Worm (Caenorhabditis elegans) whole organism, L4/young adult: ENCODE data around the gene srx-48.

ENCODE experiments used
- W03F9.2 ChIP-seq: fragments of 150-350 bp; optimal IDR thresholded peaks from 2 replicates; lab custom pipeline; 2014; ENCODE audit warnings: missing biosample characterization, missing genetic modification characterization
- dao-5 ChIP-seq: sonication (generic microtip); optimal IDR thresholded peaks from 2 replicates; lab custom pipeline; 2016; ENCODE audit warnings: missing genotype, missing genetic modification characterization, moderate library complexity, missing compliant biosample characterization
- him-1 ChIP-seq: sonication (generic microtip); optimal IDR thresholded peaks from 2 replicates; lab custom pipeline; 2016; ENCODE audit warnings: missing genotype, missing genetic modification reagents, missing genetic modification characterization, missing compliant biosample characterization

The srx-48 gene

ce11 chrV:15315827-15316527 is 12.5 kb upstream of the srx-48 start, which contains the start of the genes srt-22 and nhr-246:
srt-22 (minus strand) TSS chrV:15315927.
nhr-246 (plus strand) TSS chrV:15316477.
- TF ChIP-seq him-1 (tag; lab: Kevin White, UChicago) (no peak), W03F9.2 (tag; lab: Kevin White, UChicago) (no peak), dao-5 (tag; lab: Kevin White, UChicago) (no peak)

ce11 chrV:15313529-15313928 is 10.0 kb upstream of the srx-48 start:
- TF ChIP-seq W03F9.2 (tag; lab: Kevin White, UChicago) (no peak), dao-5 (tag; lab: Kevin White, UChicago) (no peak), him-1 (tag; lab: Kevin White, UChicago) (no peak)

- TF ChIP-seq W03F9.2 (tag; lab: Kevin White, UChicago) (no peak), dao-5 (tag; lab: Kevin White, UChicago) (no peak), him-1 (tag; lab: Kevin White, UChicago) (no peak)
These were observed 7.3 kb upstream of the srx-48 start, which contains the start of gene irld-62 for ce11 chrV:15310780-15311179. irld-62 (plus strand) TSS chrV:15311080.

- TF ChIP-seq him-1 (tag; lab: Kevin White, UChicago) (no peak), W03F9.2 (tag; lab: Kevin White, UChicago) (no peak), dao-5 (tag; lab: Kevin White, UChicago) (no peak)
These were observed 5.5 kb upstream of the srx-48 start, which contains the start of gene srz-10 for ce11 chrV:15309011-15309410. srz-10 (minus strand) TSS chrV:15309098.

ce11 chrV:15306745-15307144 is 3.2 kb upstream of the srx-48 start, which contains the start of gene T26H8.4:
T26H8.4 (minus strand) TSS chrV:15306845.
- TF ChIP-seq W03F9.2 (tag; lab: Kevin White, UChicago) (no peak), him-1 (tag; lab: Kevin White, UChicago) (no peak), dao-5 (tag; lab: Kevin White, UChicago) (no peak)

- no peak for TF ChIP-seq dao-5 (tag; lab: Kevin White, UChicago)
- no peak for TF ChIP-seq W03F9.2 (tag; lab: Kevin White, UChicago)
- TF ChIP-seq him-1 (tag; lab: Kevin White, UChicago) = no peak
These were observed 2.0 kb upstream of the srx-48 start, which contains the start of gene T26H8.5 for ce11 chrV:15305502-15305901. T26H8.5 (minus strand) TSS chrV:15305602.

ce11 chrV:15298597-15298996 is 4.9 kb downstream of the srx-48 start, which contains the start of gene cpr-3:
cpr-3 (minus strand) TSS chrV:15298700.
- no peak for TF ChIP-seq dao-5 (tag; lab: Kevin White, UChicago)

ce11 chrV:15293865-15294264 is 9.7 kb downstream of the srx-48 start, which contains the start of gene str-96:
str-96 (minus strand) TSS chrV:15293965.
- no peak for TF ChIP-seq W03F9.2 (tag; lab: Kevin White, UChicago)
- TF ChIP-seq him-1 (tag; lab: Kevin White, UChicago) = no peak
- TF ChIP-seq dao-5 (tag; lab: Kevin White, UChicago) = no peak

- TF ChIP-seq him-1 (tag; lab: Kevin White, UChicago) (no peak), W03F9.2 (tag; lab: Kevin White, UChicago) (no peak)
These were observed 12.5 kb downstream of the srx-48 start, which contains the start of gene cyp-34A2 for ce11 chrV:15290995-15291394. cyp-34A2 (minus strand) TSS chrV:15291095.

ce11 chrV:15287856-15288255 is 15.7 kb downstream of the srx-48 start, which contains the start of gene cyp-34A1:
cyp-34A1 (minus strand) TSS chrV:15287956.
- TF ChIP-seq dao-5 (tag; lab: Kevin White, UChicago) = no peak
- TF ChIP-seq W03F9.2 (tag; lab: Kevin White, UChicago) = no peak
- no peak for TF ChIP-seq him-1 (tag; lab: Kevin White, UChicago)

ce11 chrV:15285984-15286383 is 17.5 kb downstream of the srx-48 start:
- TF ChIP-seq W03F9.2 (tag; lab: Kevin White, UChicago) (no peak), dao-5 (tag; lab: Kevin White, UChicago) (no peak), him-1 (tag; lab: Kevin White, UChicago) (no peak)

ce11 chrV:15281279-15281949 is 22.1 kb downstream of the srx-48 start, which contains the start of the genes srw-19 and srx-51:
srw-19 (minus strand) TSS chrV:15281379.
srx-51 (plus strand) TSS chrV:15281899.
- no peak for TF ChIP-seq him-1 (tag; lab: Kevin White, UChicago)
- no peak for TF ChIP-seq dao-5 (tag; lab: Kevin White, UChicago)
- no peak for TF ChIP-seq W03F9.2 (tag; lab: Kevin White, UChicago)

- TF ChIP-seq him-1 (tag; lab: Kevin White, UChicago) = no peak
- TF ChIP-seq dao-5 (tag; lab: Kevin White, UChicago) = no peak
- TF ChIP-seq W03F9.2 (tag; lab: Kevin White, UChicago) = no peak
These were observed 26.6 kb downstream of the srx-48 start, which contains the start of gene srw-17 for ce11 chrV:15276915-15277314. srw-17 (minus strand) TSS chrV:15277015.
